Worm (Caenorhabditis elegans) whole organism, late embryonic: ENCODE results near the gene M04D8.5.

Source experiments
- K09A11.1 ChIP-seq: sonication (generic microtip); optimal IDR thresholded peaks from 2 replicates; lab custom pipeline; 2017; ENCODE audit warnings: antibody characterized with exemption, mild to moderate bottlenecking, missing genetic modification characterization, missing compliant biosample characterization; ENCODE audit not compliant: insufficient read depth
- ama-1 ChIP-seq: fragments of 150-350 bp; optimal IDR thresholded peaks from 2 replicates; lab custom pipeline; 2014
- ceh-48 ChIP-seq: sonication (generic microtip); optimal IDR thresholded peaks from 2 replicates; lab custom pipeline; 2016; ENCODE audit warnings: missing genetic modification characterization, inconsistent platforms, missing compliant biosample characterization
- ceh-6 ChIP-seq: fragments of 200-800 bp; sonication (Bioruptor generic); optimal IDR thresholded peaks from 2 replicates; lab custom pipeline; 2018; ENCODE audit warnings: mild to moderate bottlenecking, missing genetic modification characterization, missing compliant biosample characterization
- eyg-1 ChIP-seq: sonication (generic microtip); optimal IDR thresholded peaks from 2 replicates; lab custom pipeline; 2016; ENCODE audit warnings: missing genotype, missing genetic modification characterization, missing compliant biosample characterization
- hlh-8 ChIP-seq: sonication (generic microtip); optimal IDR thresholded peaks from 2 replicates; lab custom pipeline; 2016; ENCODE audit warnings: missing genotype, missing genetic modification characterization, missing compliant biosample characterization
- nhr-11 ChIP-seq: fragments of 150-350 bp; optimal IDR thresholded peaks from 2 replicates; lab custom pipeline; 2014; ENCODE audit warnings: missing biosample characterization, missing genetic modification characterization
- pha-4 ChIP-seq: fragments of 150-350 bp; optimal IDR thresholded peaks from 2 replicates; lab custom pipeline; 2018; ENCODE audit warnings: missing biosample characterization, missing genetic modification reagents, missing genetic modification characterization
- rnt-1 ChIP-seq: sonication (generic microtip); optimal IDR thresholded peaks from 2 replicates; lab custom pipeline; 2016; ENCODE audit warnings: missing genetic modification characterization, missing compliant biosample characterization

- TF ChIP-seq ama-1 (lab: Kevin White, UChicago) (no peak), pha-4 (no peak), nhr-11 (tag; lab: Kevin White, UChicago) (no peak), eyg-1 (no peak), hlh-8 (no peak), K09A11.1 (tag; lab: Kevin White, UChicago) (no peak), ceh-6 (no peak), rnt-1 (tag; lab: Kevin White, UChicago) (no peak), ceh-48 (tag; lab: Kevin White, UChicago) (no peak)
Measured at ce11 chrIII:9993535-9993934, 39.6 kb downstream of the M04D8.5 start, which contains the start of gene C05B5.4.
